Fruit fly (Drosophila melanogaster): Measurements from ENCODE around the gene CG16986.
A peak's percentile ranks its signal among the peaks of the same experiment; 100 is the strongest.

The CG16986 gene

DNA sequence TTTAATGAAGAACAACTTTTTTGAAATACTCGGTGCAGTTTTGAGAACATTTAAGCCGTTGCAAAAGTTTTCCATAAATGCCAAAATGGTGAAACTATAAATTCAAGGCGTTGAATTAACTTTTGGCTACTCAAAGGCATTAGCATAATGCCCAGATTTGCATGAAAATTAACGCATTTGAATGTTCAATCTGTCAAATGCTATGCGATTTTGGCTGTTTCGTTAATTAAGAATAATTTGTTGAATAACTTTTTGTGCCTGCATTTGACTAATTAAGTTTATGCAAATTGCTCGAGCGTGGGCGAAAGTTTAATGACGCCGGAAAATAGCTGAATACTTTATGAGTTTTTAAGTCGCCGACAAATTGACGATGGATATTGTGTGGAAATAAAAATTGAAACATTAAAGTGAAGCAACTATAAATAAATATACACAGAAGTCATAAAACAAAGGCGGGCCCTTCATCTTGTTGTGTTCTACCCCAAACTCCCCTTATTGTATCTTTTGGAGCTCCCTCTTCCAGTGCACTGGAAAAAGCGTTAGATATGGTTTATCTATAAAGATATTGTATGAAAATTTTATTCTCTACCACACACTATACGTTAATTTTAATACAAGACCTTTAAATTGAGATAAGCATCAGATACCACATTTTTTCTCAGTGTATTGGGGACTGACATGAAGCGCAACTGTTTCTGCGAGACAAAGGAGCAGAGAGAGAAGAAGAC is 47.9 kb upstream of the CG16986 start (continued):
- TF ChIP-seq CG12071 (GFP tag; optimal IDR thresholded peaks at IDR 0.05), result peak; percentile 60
- peak; percentile 48 for TF ChIP-seq CG8944 (GFP tag; optimal IDR thresholded peaks at IDR 0.05)
- TF ChIP-seq CG6813 (GFP tag; optimal IDR thresholded peaks at IDR 0.05), result peak; percentile 62
- TF ChIP-seq CG12744 (GFP tag; optimal IDR thresholded peaks at IDR 0.05), result peak; percentile 38
- peak; percentile 29 to 59 for TF ChIP-seq Pdp1 (GFP tag; optimal IDR thresholded peaks at IDR 0.05)
- TF ChIP-seq Med (GFP tag), result peak; percentile 94
- peak; percentile 60 for TF ChIP-seq mam (GFP tag; optimal IDR thresholded peaks at IDR 0.05)
- peak; percentile 74 for TF ChIP-seq CG2678 (tag; optimal IDR thresholded peaks at IDR 0.05)
- peak; percentile 83; the same call in 1 of the 2 replicates for TF ChIP-seq CG31441 (GFP tag; IDR thresholded peaks at IDR 0.05)
- 0 out of 2 replicates have a peak, but pooled peaks have one; percentile 9 for TF ChIP-seq ttk (GFP tag; IDR thresholded peaks at IDR 0.05)
- TF ChIP-seq ind (GFP tag; optimal IDR thresholded peaks at IDR 0.05), result peak; percentile 48
- peak; percentile 63 for TF ChIP-seq CG33557 (GFP tag; optimal IDR thresholded peaks at IDR 0.05)
- no peak for TF ChIP-seq sc (optimal IDR thresholded peaks at IDR 0.05)
- peak; percentile 60 for TF ChIP-seq sc (GFP tag; optimal IDR thresholded peaks at IDR 0.05)
- TF ChIP-seq shn (GFP tag; optimal IDR thresholded peaks at IDR 0.05), result peak; percentile 18
- TF ChIP-seq pum (GFP tag; optimal IDR thresholded peaks at IDR 0.05), result peak; percentile 48
- peak; percentile 55; the same call in 1 of the 2 replicates for TF ChIP-seq slbo (GFP tag; IDR thresholded peaks at IDR 0.05)
- TF ChIP-seq CG6791 (GFP tag; IDR thresholded peaks at IDR 0.05; ENCODE audit: partially characterized antibody), result no peak
- no peak for TF ChIP-seq Lpt (GFP tag; optimal IDR thresholded peaks at IDR 0.05)
- TF ChIP-seq sens-2 (GFP tag; IDR thresholded peaks at IDR 0.05), result peak; percentile 60; the same call in 1 of the 2 replicates
- peak; percentile 63 for TF ChIP-seq CG32532 (GFP tag; IDR thresholded peaks at IDR 0.05)
- peak; percentile 72 for TF ChIP-seq sisA (GFP tag; IDR thresholded peaks at IDR 0.05)
- peak; percentile 36 for TF ChIP-seq Abd-B (GFP tag; optimal IDR thresholded peaks at IDR 0.05)
- TF ChIP-seq CG11398 (GFP tag; optimal IDR thresholded peaks at IDR 0.05), result peak; percentile 1
- peak; percentile 44 for TF ChIP-seq NfI (GFP tag; optimal IDR thresholded peaks at IDR 0.05)
- no peak for TF ChIP-seq cg (GFP tag; optimal IDR thresholded peaks at IDR 0.05)
- peak; percentile 35; the same call in 1 of the 2 replicates for TF ChIP-seq stc (GFP tag; IDR thresholded peaks at IDR 0.05)
- TF ChIP-seq CG6683 (GFP tag; optimal IDR thresholded peaks at IDR 0.05), result peak; percentile 40
- peak; percentile 43 for TF ChIP-seq CG7745 (tag; optimal IDR thresholded peaks at IDR 0.05)
- peak in 1 of 3 experiments; percentile 60 for TF ChIP-seq Stat92E (GFP tag; optimal IDR thresholded peaks at IDR 0.05)
- peak; percentile 29; the same call in 1 of the 2 replicates for TF ChIP-seq crol (GFP tag; IDR thresholded peaks at IDR 0.05)
- TF ChIP-seq Tbp (GFP tag; optimal IDR thresholded peaks at IDR 0.05), result no peak
- TF ChIP-seq Kr (GFP tag; optimal IDR thresholded peaks at IDR 0.05), result peak; percentile 7
- TF ChIP-seq CG9215 (GFP tag; IDR thresholded peaks at IDR 0.05), result no peak
- TF ChIP-seq CG10209 (GFP tag; optimal IDR thresholded peaks at IDR 0.05), result peak; percentile 69
- TF ChIP-seq CG16813 (GFP tag; IDR thresholded peaks at IDR 0.05; ENCODE audit: partially characterized antibody), result no peak
- peak; percentile 14 for TF ChIP-seq her (GFP tag; optimal IDR thresholded peaks at IDR 0.05)
- TF ChIP-seq CG6689 (GFP tag; IDR thresholded peaks at IDR 0.05), result peak; percentile 64
- peak; percentile 71; the same call in 1 of the 2 replicates for TF ChIP-seq HLH3B (GFP tag; IDR thresholded peaks at IDR 0.05)
- TF ChIP-seq dm (GFP tag; optimal IDR thresholded peaks at IDR 0.05), result peak; percentile 49
- TF ChIP-seq CG10462 (GFP tag; optimal IDR thresholded peaks at IDR 0.05), result peak; percentile 40
- TF ChIP-seq CG6175 (GFP tag; IDR thresholded peaks at IDR 0.05), result no peak
- peak; percentile 16 for TF ChIP-seq stwl (tag; optimal IDR thresholded peaks at IDR 0.05)
- TF ChIP-seq Awh (GFP tag; IDR thresholded peaks at IDR 0.05), result peak; percentile 52; the same call in 1 of the 2 replicates
- TF ChIP-seq nerfin-2 (GFP tag; IDR thresholded peaks at IDR 0.05; ENCODE audit: partially characterized antibody), result no peak
- no peak for TF ChIP-seq CG14667 (GFP tag; IDR thresholded peaks at IDR 0.05)
- TF ChIP-seq h (optimal IDR thresholded peaks at IDR 0.05), result no peak
- peak; percentile 70 for TF ChIP-seq bcd (GFP tag; optimal IDR thresholded peaks at IDR 0.05)
- TF ChIP-seq Hsf (GFP tag; optimal IDR thresholded peaks at IDR 0.05), result peak; percentile 64

Measured in whole organism, embryonic.